Worm (Caenorhabditis elegans) whole organism, L3 larva: ENCODE measurements around the gene ZK930.7.

Experiments
- R02D3.7 ChIP-seq: fragments of 150-350 bp; optimal IDR thresholded peaks from 2 replicates; lab custom pipeline; 2014; ENCODE audit warnings: missing biosample characterization, missing genetic modification characterization
- ama-1 ChIP-seq: fragments of 150-350 bp; optimal IDR thresholded peaks from 2 replicates; lab custom pipeline; 2018
- ceh-28 ChIP-seq: fragments of 150-350 bp; optimal IDR thresholded peaks from 2 replicates; lab custom pipeline; 2014; ENCODE audit warnings: missing biosample characterization, missing genetic modification reagents, missing genetic modification characterization
- elt-1 ChIP-seq: fragments of 150-350 bp; optimal IDR thresholded peaks from 2 replicates; lab custom pipeline; 2014; ENCODE audit warnings: missing biosample characterization, missing genetic modification characterization
- fkh-10 ChIP-seq: sonication (generic microtip); optimal IDR thresholded peaks from 2 replicates; lab custom pipeline; 2017; ENCODE audit warnings: missing biosample characterization, missing genetic modification reagents, missing genetic modification characterization
- lin-15B ChIP-seq: fragments of 150-350 bp; optimal IDR thresholded peaks from 2 replicates; lab custom pipeline; 2014; ENCODE audit warnings: missing biosample characterization, missing genetic modification characterization
- nhr-23 ChIP-seq: fragments of 150-350 bp; optimal IDR thresholded peaks from 2 replicates; lab custom pipeline; 2014; ENCODE audit warnings: missing biosample characterization, missing genetic modification reagents, missing genetic modification characterization
- nhr-25 ChIP-seq: sonication (generic microtip); optimal IDR thresholded peaks from 2 replicates; lab custom pipeline; 2017; ENCODE audit warnings: missing biosample characterization, missing genetic modification characterization
- nhr-77 ChIP-seq: fragments of 150-350 bp; optimal IDR thresholded peaks from 2 replicates; lab custom pipeline; 2014; ENCODE audit warnings: missing biosample characterization, missing genetic modification characterization
- skn-1 ChIP-seq: fragments of 150-350 bp; optimal IDR thresholded peaks from 2 replicates; lab custom pipeline; 2014; ENCODE audit warnings: missing biosample characterization, missing genetic modification characterization
- snpc-4 ChIP-seq: fragments of 150-350 bp; optimal IDR thresholded peaks from 2 replicates; lab custom pipeline; 2014; ENCODE audit warnings: missing biosample characterization, missing genetic modification characterization

DNA sequence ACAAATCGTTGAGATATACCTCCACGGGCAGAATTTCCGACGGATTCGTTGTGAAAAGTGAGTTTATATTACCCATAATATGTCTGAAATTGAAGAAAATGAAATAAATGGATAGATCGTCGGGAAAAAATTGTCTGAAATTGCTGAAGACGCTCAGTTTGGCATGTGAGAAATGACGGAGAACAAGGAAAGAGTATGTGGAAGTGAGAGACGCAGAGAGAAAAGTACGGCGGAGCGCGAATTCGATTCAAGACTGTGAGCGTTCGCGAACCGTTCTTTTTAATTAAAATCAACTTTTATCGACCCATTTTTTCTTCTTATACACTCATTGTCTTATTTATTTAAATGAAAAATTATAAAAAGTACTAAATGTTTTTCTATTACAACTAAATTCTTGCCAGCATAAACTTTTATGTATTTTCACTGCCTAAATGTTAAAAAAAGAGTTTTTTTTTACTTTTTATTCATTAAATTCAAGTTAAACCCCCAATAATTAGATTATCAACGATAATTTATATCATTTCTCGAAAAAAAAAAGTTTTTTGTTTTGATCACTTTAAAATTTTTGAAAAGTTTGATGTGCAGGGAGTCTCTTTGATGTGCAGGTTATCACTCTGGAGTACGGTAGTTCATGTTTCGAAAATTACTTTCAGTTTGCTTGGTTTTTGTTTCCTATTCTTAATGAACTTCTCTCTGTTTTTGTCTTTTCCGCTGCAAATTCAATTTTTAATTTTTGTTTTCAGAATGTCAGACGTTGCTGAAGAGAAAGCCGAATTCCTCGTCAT is 1.6 kb downstream of the ZK930.7 start, which contains the start of the genes vps-15 and hmg-12:
- no peak for TF ChIP-seq nhr-77
- TF ChIP-seq nhr-23 = no peak
- TF ChIP-seq nhr-25 (tag; lab: Kevin White, UChicago) = no peak
- TF ChIP-seq snpc-4 = no peak
- no peak for TF ChIP-seq elt-1
- TF ChIP-seq ama-1 = no peak
- no peak for TF ChIP-seq skn-1
- TF ChIP-seq fkh-10 (GFP tag; lab: Kevin White, UChicago) = no peak
- no peak for TF ChIP-seq R02D3.7
- TF ChIP-seq lin-15B (tag; lab: Kevin White, UChicago) = peak; percentile 54
- no peak for TF ChIP-seq ceh-28 (tag; lab: Kevin White, UChicago)
